Worm (Caenorhabditis elegans) whole organism, mixed stage, embryonic: ENCODE results near the gene F26D10.13.

Source experiments
- M03D4.4 ChIP-seq: sonication (generic microtip); optimal IDR thresholded peaks from 2 replicates; lab custom pipeline; 2017; ENCODE audit warnings: mild to moderate bottlenecking, missing genetic modification characterization, missing compliant biosample characterization
- bed-3 ChIP-seq: fragments of 200-800 bp; sonication (Bioruptor generic); optimal IDR thresholded peaks from 3 replicates; lab custom pipeline; 2018; ENCODE audit warnings: mild to moderate bottlenecking, missing genetic modification characterization, moderate library complexity, missing compliant biosample characterization
- blmp-1 ChIP-seq: fragments of 150-350 bp; optimal IDR thresholded peaks from 2 replicates; lab custom pipeline; 2014; ENCODE audit warnings: missing biosample characterization, missing genetic modification characterization
- ceh-39 ChIP-seq: fragments of 150-350 bp; optimal IDR thresholded peaks from 2 replicates; lab custom pipeline; 2014; ENCODE audit warnings: missing biosample characterization, missing genetic modification characterization
- ceh-43 ChIP-seq: fragments of 200-800 bp; sonication (Bioruptor generic); optimal IDR thresholded peaks from 2 replicates; lab custom pipeline; 2018; ENCODE audit warnings: mild to moderate bottlenecking, missing genetic modification characterization, moderate library complexity, missing compliant biosample characterization
- ceh-83 ChIP-seq: fragments of 200-800 bp; sonication (Bioruptor generic); optimal IDR thresholded peaks from 2 replicates; lab custom pipeline; 2018; ENCODE audit warnings: mild to moderate bottlenecking, missing genetic modification characterization, missing compliant biosample characterization
- ces-1 ChIP-seq: fragments of 150-350 bp; optimal IDR thresholded peaks from 2 replicates; lab custom pipeline; 2014; ENCODE audit warnings: missing biosample characterization, missing genetic modification reagents, missing genetic modification characterization
- cnd-1 ChIP-seq: fragments of 200-800 bp; sonication (Bioruptor generic); optimal IDR thresholded peaks from 2 replicates; lab custom pipeline; 2018; ENCODE audit warnings: mild to moderate bottlenecking, missing genetic modification characterization, missing compliant biosample characterization
- drap-1 ChIP-seq: fragments of 200-800 bp; sonication (Bioruptor generic); optimal IDR thresholded peaks from 3 replicates; lab custom pipeline; 2018; ENCODE audit warnings: mild to moderate bottlenecking, missing genetic modification characterization, missing compliant biosample characterization
- flh-1 ChIP-seq: fragments of 200-800 bp; sonication (Bioruptor generic); optimal IDR thresholded peaks from 2 replicates; lab custom pipeline; 2018; ENCODE audit warnings: mild to moderate bottlenecking, missing genetic modification characterization, moderate library complexity, missing compliant biosample characterization
- ham-2 ChIP-seq: fragments of 200-800 bp; sonication (Bioruptor generic); optimal IDR thresholded peaks from 2 replicates; lab custom pipeline; 2018; ENCODE audit warnings: mild to moderate bottlenecking, missing genetic modification characterization, missing compliant biosample characterization
- hlh-1 ChIP-seq: fragments of 150-350 bp; optimal IDR thresholded peaks from 2 replicates; lab custom pipeline; 2014; ENCODE audit warnings: missing biosample characterization, missing genetic modification reagents, missing genetic modification characterization
- lin-13 ChIP-seq: fragments of 150-350 bp; optimal IDR thresholded peaks from 2 replicates; lab custom pipeline; 2014; ENCODE audit warnings: missing biosample characterization, missing genetic modification characterization
- lin-32 ChIP-seq: fragments of 200-800 bp; sonication (Bioruptor generic); optimal IDR thresholded peaks from 2 replicates; lab custom pipeline; 2018; ENCODE audit warnings: mild to moderate bottlenecking, missing genetic modification characterization, missing compliant biosample characterization
- lsy-2 ChIP-seq: fragments of 150-350 bp; optimal IDR thresholded peaks from 2 replicates; lab custom pipeline; 2014; ENCODE audit warnings: missing biosample characterization, missing genetic modification characterization
- mab-5 ChIP-seq: fragments of 150-350 bp; optimal IDR thresholded peaks from 2 replicates; lab custom pipeline; 2014; ENCODE audit warnings: missing biosample characterization, missing genetic modification characterization
- mep-1 ChIP-seq: fragments of 150-350 bp; optimal IDR thresholded peaks from 2 replicates; lab custom pipeline; 2017; ENCODE audit warnings: missing biosample characterization, missing genetic modification reagents, missing genetic modification characterization, inconsistent platforms
- mls-2 ChIP-seq: sonication (generic microtip); optimal IDR thresholded peaks from 2 replicates; lab custom pipeline; 2016; ENCODE audit warnings: mild to moderate bottlenecking, missing genetic modification characterization, moderate library complexity, missing compliant biosample characterization
- nhr-12 ChIP-seq: fragments of 150-350 bp; optimal IDR thresholded peaks from 2 replicates; lab custom pipeline; 2014; ENCODE audit warnings: missing biosample characterization, missing genetic modification characterization
- nhr-2 ChIP-seq: fragments of 150-350 bp; optimal IDR thresholded peaks from 2 replicates; lab custom pipeline; 2014; ENCODE audit warnings: missing biosample characterization, missing genetic modification characterization
- nhr-237 ChIP-seq: fragments of 150-350 bp; optimal IDR thresholded peaks from 2 replicates; lab custom pipeline; 2014; ENCODE audit warnings: missing biosample characterization, missing genetic modification characterization
- nhr-76 ChIP-seq: sonication (generic microtip); optimal IDR thresholded peaks from 2 replicates; lab custom pipeline; 2017; ENCODE audit warnings: missing biosample characterization, missing genetic modification characterization
- pha-4 ChIP-seq: fragments of 150-350 bp; optimal IDR thresholded peaks from 2 replicates; lab custom pipeline; 2018; ENCODE audit warnings: missing biosample characterization, missing genetic modification reagents, missing genetic modification characterization
- sem-2 ChIP-seq: fragments of 200-800 bp; sonication (Bioruptor generic); optimal IDR thresholded peaks from 2 replicates; lab custom pipeline; 2018; ENCODE audit warnings: mild to moderate bottlenecking, missing genetic modification characterization, missing compliant biosample characterization
- sptf-1 ChIP-seq: sonication (generic microtip); optimal IDR thresholded peaks from 2 replicates; lab custom pipeline; 2017; ENCODE audit warnings: mild to moderate bottlenecking, missing genetic modification characterization, moderate library complexity, missing compliant biosample characterization
- tbx-8 ChIP-seq: fragments of 200-800 bp; sonication (Bioruptor generic); optimal IDR thresholded peaks from 2 replicates; lab custom pipeline; 2018; ENCODE audit warnings: mild to moderate bottlenecking, missing genetic modification characterization, moderate library complexity, missing compliant biosample characterization
- unc-120 ChIP-seq: sonication (generic microtip); optimal IDR thresholded peaks from 2 replicates; lab custom pipeline; 2017; ENCODE audit warnings: missing genetic modification characterization, missing compliant biosample characterization; ENCODE audit not compliant: poor library complexity, severe bottlenecking
- unc-39 ChIP-seq: fragments of 150-350 bp; optimal IDR thresholded peaks from 2 replicates; lab custom pipeline; 2014; ENCODE audit warnings: missing biosample characterization, missing genetic modification characterization
- unc-62 ChIP-seq: fragments of 150-350 bp; optimal IDR thresholded peaks from 2 replicates; lab custom pipeline; 2014; ENCODE audit warnings: missing biosample characterization, missing genetic modification reagents, missing genetic modification characterization
- ztf-11 ChIP-seq: fragments of 150-350 bp; optimal IDR thresholded peaks from 2 replicates; lab custom pipeline; 2014; ENCODE audit warnings: missing biosample characterization, missing genetic modification characterization

The F26D10.13 gene

DNA sequence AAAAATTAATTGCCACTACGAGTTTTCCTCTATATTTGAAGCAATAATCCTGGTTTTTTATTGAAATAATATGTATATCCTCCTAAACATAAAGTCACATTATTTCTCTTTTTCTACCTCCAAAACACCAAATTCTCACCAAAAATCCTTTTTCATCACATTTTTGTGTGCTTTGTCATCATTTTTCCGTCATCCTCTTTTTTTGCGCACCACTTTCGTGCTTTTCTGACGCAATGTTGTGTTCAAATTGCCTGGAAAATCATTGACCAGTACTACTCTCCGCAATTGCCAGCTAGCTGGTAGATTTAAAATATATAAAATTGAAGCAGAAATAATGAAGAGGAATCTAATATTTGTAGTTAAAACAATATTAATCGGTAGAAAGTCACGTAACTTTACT, 3.5 kb upstream of the F26D10.13 start:
- TF ChIP-seq tbx-8 (GFP tag; lab: Kevin White, UChicago) (no peak), ceh-43 (no peak), nhr-12 (tag; lab: Kevin White, UChicago) (no peak), flh-1 (GFP tag; lab: Kevin White, UChicago) (no peak), sem-2 (GFP tag; lab: Kevin White, UChicago) (no peak), ces-1 (GFP tag; lab: Kevin White, UChicago) (no peak), lin-13 (tag; lab: Kevin White, UChicago) (no peak), nhr-237 (tag; lab: Kevin White, UChicago) (no peak), cnd-1 (no peak)

DNA sequence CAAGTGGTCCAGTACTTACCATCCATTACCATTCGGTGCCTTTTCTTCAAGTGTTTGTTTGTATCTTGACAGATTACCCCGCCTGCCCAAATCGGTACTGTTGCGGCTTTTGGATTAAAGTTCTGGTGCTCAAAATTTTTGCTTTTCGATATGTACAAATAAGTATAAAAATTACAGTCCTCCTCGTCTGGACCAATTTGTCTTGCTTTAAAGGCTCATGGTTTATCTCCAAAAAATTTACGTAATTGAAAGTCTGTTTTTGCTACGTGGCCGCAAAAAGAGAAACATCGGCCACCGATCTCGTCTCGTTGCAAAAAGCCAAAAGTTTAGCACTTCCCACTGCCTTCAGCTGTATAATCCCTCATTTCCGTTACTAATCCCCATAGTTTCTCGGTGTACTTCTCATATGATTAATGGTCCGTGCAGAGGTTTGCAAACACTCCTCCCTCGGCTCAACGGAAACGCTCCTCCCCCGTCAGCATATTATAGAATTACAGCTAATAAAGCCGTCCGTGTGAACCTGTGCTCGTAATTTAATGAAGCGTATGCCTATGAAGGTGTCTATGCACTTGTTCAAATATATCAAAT, 2.8 kb upstream of the F26D10.13 start:
- no peak for TF ChIP-seq unc-62
- TF ChIP-seq ces-1 (GFP tag; lab: Kevin White, UChicago), result peak; percentile 44
- no peak for TF ChIP-seq ceh-43
- TF ChIP-seq mls-2 (tag; lab: Kevin White, UChicago), result no peak
- TF ChIP-seq nhr-2 (tag; lab: Kevin White, UChicago), result peak; percentile 2

DNA sequence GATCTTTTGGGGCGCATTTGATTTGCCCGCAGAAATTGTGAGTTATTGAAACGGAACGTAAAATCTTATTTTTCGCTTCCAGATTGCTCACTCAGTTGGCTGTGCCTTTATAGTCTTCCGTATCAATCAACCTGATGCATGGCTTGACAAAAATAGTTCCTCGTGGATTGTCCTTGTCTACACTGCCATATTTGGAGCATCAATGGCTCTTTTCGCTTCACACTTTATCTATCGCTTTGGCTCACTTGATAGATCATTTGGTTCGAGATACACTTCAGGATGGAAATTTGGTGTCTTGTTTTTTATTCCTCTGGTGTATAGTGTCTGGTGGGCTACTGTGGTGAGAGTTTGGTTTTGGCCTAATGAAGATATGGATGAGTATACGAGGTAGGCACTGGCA, 1.1 kb upstream of the F26D10.13 start:
- TF ChIP-seq nhr-76 (tag; lab: Kevin White, UChicago), result no peak
- TF ChIP-seq lsy-2 (tag; lab: Kevin White, UChicago), result no peak
- no peak for TF ChIP-seq nhr-2 (tag; lab: Kevin White, UChicago)

DNA sequence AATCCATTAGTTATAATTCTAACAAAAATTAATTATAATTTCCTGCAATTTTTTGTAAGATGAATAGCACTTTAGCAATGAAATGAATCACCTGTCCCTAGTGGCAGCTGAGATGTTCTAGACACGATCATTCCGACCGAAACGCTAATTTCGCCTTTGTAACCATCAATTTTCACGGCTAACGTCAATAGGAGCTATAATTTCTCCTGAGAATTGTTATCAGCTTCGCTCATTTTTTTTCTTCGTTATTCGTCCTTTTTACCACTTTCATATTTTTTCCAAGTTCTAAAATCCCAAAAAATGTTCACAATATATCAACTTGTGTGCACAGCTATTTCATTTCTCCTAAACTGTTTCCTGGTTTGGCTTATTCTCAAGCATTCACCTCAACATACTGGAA, 665 bp upstream of the F26D10.13 start, which contains the start of gene str-187:
TSS of gene str-187 (plus strand) at position 301 of the 400 bp plus-strand sequence.
- TF ChIP-seq hlh-1 (tag; lab: Kevin White, UChicago) (no peak), ztf-11 (tag; lab: Kevin White, UChicago) (no peak), cnd-1 (no peak), lin-32 (GFP tag; lab: Kevin White, UChicago) (no peak), sptf-1 (tag; lab: Kevin White, UChicago) (no peak), sem-2 (GFP tag; lab: Kevin White, UChicago) (no peak), mep-1 (tag; lab: Kevin White, UChicago) (no peak), bed-3 (no peak), mls-2 (tag; lab: Kevin White, UChicago) (no peak), M03D4.4 (tag; lab: Kevin White, UChicago) (no peak), ceh-39 (tag; lab: Kevin White, UChicago) (no peak), tbx-8 (GFP tag; lab: Kevin White, UChicago) (no peak), mab-5 (tag; lab: Kevin White, UChicago) (no peak)
- TF ChIP-seq, all 35 proteins: peak for 0

DNA sequence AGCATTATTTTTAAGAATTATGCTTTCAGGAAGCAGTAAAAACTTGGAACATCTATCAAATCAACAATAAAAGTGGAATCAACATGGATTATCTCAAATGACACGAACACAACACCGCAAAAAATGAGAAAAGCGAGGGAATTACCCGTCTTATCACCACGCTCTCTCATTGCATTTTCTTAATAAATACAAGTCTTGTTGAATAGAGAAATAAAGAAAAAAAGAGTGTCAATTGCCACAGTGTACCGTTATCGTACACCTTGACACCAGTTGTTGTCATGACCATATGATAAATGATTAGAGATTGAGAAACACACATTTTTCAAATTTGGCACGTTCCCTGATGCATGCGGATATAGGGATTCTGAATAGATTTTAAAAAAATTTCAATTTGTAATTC, 900 bp downstream of the F26D10.13 start:
- TF ChIP-seq nhr-76 (tag; lab: Kevin White, UChicago), result no peak
- no peak for TF ChIP-seq ceh-83
- TF ChIP-seq ceh-43, result no peak
- TF ChIP-seq drap-1 (GFP tag; lab: Kevin White, UChicago), result no peak
- TF ChIP-seq unc-39, result no peak
- TF ChIP-seq ham-2 (GFP tag; lab: Kevin White, UChicago), result no peak
- TF ChIP-seq pha-4 (tag; lab: Kevin White, UChicago), result no peak

DNA sequence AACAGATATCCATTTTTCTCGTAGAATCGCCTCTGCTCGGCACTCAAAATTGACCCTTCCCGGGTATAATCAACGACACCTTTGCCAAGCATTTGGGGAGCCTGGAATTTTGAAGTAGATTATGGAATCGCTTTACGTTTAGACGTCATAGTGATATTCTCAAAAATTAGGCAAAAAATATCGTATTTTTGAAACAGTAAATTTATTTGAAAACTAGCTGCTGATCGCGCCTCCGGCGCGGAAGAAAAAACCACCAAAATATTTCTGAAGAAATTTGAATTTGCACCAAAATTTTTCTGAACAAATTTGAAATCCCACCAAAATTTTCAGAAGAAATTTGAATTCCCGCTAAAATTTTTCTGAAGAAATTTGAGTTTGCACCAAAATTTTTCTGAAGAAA, 2.2 kb downstream of the F26D10.13 start, which contains the start of gene ZK550.6:
TSS of gene ZK550.6 (minus strand) at position 101 of the 400 bp plus-strand sequence.
- TF ChIP-seq mab-5 (tag; lab: Kevin White, UChicago) (no peak), sem-2 (GFP tag; lab: Kevin White, UChicago) (no peak), nhr-237 (tag; lab: Kevin White, UChicago) (no peak), drap-1 (GFP tag; lab: Kevin White, UChicago) (no peak), tbx-8 (GFP tag; lab: Kevin White, UChicago) (no peak), ham-2 (GFP tag; lab: Kevin White, UChicago) (no peak), ztf-11 (tag; lab: Kevin White, UChicago) (no peak), lin-32 (GFP tag; lab: Kevin White, UChicago) (no peak), hlh-1 (tag; lab: Kevin White, UChicago) (no peak), blmp-1 (no peak), lin-13 (tag; lab: Kevin White, UChicago) (no peak), sptf-1 (tag; lab: Kevin White, UChicago) (no peak), pha-4 (tag; lab: Kevin White, UChicago) (no peak), unc-120 (tag; lab: Kevin White, UChicago) (no peak), ces-1 (GFP tag; lab: Kevin White, UChicago) (no peak)
